Fruit fly (Drosophila melanogaster): Measurements from ENCODE around the gene CG5359.

The CG5359 gene

DNA sequence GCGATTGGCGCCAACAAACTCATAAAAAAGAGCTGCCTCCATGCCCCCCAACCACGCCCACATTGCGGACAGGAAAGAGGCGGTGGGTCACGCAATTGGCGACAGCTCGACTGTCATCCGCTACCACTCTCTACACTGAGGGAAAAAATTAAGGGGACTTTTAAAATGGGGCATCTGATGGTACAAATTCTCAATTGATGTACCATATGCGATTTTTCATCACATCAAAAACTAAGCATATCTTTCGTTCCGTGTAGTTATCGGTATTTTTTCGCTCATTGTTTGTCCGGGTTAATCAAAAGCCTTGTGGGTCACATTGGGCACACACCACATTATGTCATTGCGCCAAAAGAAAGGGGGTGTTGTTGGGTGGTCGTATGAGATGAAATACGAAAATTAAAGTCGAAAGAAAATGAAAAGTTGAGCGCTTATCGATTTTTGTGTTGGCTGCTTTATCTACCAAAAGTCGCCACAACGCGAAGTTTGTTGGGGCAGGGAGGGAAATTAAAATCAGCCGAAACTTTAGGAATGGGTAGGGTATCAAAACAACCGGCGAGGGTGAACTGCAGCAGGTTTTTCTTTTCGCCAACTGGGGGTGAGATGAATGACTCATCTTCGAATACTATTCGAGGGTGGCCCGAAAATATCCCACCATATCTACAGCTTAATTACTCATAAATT is 23.1 kb upstream of the CG5359 start:
- TF ChIP-seq noc (tag; optimal IDR thresholded peaks at IDR 0.05) = no peak

DNA sequence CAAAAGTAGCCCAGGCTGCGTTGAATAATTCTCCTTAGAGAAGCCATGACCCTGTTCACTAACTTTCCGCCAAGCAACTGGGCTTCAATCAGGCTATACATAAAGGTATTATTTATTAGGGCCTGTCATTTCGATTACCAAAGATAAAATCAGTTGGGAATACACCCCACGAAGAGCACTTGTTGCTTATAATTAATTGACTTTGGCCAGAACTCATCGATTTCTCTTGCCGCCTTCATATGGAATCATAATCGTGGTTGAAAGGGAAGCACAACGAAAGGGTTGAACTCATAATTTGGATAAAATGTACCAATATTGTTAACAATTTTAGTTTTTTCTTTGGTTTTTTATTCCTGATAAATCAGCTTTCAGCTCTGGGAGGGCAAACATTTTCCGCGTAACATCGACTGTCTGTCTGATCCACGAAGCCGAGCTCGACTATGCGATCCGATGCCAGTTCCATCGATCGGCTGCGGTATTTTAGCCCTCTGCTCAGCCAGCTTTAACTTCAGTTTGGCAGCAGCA is 4.3 kb downstream of the CG5359 start, which contains the start of the genes Gr85a and Spn85F:
Gr85a (minus strand) TSS at position 101 of the 525 bp plus-strand sequence.
Spn85F (plus strand) TSS at position 475 of the 525 bp plus-strand sequence.
- TF ChIP-seq noc (tag; optimal IDR thresholded peaks at IDR 0.05) = no peak

DNA sequence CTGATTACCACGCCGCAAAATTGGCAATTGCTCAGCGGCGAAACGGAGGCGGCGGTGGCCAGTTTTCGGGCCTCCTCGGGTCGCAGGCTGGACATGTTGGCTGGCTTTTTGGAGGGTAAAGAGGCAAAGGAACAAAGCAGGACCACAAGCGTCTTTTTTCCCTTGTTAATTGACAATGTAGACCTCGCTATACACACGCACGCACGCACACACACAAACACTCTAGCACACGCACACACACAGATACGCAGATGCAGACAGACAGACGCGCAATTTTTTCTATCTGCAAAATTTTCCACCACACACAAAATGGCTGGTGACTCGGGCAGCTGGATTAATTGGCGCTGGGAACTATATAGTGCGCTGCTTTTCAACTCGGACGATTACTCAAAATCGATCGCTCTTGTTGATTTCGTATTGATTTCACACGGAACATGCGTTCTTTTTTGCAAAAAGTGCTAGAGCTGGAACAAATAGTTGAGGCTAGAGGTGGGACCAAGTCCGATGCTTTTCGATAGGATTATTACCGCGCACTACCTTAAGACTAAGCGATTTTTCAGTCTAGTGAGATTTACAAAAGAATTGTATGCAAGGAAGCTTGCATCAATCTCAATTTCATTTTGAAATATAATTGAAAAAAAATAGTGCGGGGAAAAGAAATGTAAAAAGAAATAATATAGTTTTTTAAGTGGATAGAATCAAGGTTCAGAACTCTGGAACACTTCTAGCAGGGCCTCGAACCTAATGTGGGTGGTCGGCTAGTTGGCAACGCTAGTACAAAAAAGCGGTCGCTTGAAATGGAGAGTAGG is 15.3 kb downstream of the CG5359 start, which contains the start of gene Art4:
Art4 (minus strand) TSS at position 476 of the 809 bp plus-strand sequence.
- TF ChIP-seq noc (tag; optimal IDR thresholded peaks at IDR 0.05) = no peak

DNA sequence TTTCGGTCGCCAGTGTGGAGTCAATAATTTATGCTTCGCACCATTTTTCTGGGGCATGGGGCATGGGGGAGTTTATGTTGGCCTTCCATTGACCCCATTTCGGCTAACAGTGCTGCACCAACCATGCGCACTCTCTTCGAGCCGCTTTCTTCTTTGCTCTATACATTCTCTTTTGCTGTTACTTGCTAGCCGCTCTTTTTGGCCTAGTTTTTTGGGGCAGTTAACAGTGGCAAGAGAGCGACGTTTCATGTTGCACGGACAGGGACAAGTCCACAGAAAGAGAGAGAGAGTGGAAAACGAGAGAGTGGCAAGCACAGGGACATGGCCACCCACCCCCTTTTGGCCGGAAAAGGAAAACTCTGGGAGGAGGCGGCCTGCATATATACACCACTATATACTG is 22.1 kb downstream of the CG5359 start:
- TF ChIP-seq noc (tag; optimal IDR thresholded peaks at IDR 0.05) = no peak

DNA sequence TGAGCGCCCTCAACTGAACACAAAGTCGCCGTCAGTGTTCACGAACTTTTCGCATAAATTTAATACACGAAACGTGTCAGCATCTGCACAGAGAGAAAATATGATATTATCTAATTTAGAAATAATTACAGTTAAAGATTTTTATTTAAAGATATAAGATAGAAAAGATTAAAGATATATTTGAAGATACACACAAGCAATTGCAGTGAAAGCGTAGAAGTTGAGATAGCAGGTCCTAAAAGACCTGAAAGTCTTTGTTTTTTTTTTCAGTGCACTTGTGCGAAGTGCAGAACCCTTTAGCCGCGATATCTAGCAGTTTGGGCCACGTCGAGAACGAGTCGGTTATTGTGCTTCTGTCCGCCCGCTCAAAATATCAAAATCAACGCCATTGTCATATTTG is 23.6 kb downstream of the CG5359 start:
- no peak for TF ChIP-seq noc (tag; optimal IDR thresholded peaks at IDR 0.05)

DNA sequence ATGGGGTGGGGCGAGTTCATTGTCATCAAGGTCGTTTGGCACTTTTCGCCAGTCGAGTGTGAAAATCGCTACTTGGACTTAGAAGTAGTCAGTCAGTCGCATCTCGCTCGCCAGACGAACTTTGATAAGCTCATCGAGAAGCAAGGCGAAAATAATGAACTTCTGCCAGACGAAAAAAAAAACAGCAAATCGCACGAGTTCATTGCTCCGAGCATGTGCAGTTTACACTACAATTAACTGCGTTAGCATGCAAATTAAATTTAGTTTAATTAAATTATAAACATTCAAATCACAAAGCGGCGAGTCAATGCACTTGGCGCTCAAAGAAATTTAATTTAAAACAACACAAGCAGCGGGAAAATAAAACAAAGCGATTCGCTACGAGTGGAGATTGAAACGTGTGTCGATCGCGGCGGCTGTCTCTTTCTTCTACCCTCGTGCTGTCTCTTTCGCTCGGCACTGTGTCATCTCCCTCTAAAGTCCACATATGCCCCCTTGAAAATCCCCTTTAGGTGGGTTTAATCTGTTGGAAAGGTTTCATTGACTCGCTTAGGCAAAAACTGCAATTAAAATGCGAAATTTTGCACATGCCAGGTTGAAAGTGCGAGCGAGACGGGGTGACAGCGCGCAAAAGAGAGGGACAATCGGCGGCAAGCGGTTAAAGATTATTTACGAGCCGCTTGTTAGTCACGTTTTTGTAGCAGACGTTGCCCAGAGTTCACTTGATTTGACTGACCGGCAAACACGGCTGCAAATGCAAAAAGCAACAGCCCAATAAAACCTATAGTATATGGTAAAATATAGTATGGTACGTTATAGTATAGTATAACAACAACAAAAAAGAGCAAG is 32.0 kb downstream of the CG5359 start:
- TF ChIP-seq noc (tag; optimal IDR thresholded peaks at IDR 0.05) = no peak

DNA sequence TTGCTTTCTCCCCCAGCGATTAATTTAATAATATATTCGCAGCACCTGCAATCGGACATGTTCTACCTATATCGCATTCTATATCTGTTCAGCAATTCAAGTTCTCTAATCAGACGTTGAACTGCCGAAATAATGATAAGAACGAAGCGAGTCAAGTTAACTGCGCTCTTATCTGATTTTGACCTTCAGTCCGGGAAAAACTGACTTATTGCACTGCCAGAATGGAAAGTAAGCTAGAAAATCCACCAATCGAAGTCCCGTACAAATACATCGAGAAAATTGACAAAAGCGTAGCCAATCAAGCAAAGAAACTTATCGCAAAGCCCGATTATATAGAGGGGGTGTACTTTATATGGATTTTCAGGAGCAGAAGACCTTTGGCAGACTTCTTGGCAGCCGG is 32.8 kb downstream of the CG5359 start:
- TF ChIP-seq noc (tag; optimal IDR thresholded peaks at IDR 0.05) = no peak

DNA sequence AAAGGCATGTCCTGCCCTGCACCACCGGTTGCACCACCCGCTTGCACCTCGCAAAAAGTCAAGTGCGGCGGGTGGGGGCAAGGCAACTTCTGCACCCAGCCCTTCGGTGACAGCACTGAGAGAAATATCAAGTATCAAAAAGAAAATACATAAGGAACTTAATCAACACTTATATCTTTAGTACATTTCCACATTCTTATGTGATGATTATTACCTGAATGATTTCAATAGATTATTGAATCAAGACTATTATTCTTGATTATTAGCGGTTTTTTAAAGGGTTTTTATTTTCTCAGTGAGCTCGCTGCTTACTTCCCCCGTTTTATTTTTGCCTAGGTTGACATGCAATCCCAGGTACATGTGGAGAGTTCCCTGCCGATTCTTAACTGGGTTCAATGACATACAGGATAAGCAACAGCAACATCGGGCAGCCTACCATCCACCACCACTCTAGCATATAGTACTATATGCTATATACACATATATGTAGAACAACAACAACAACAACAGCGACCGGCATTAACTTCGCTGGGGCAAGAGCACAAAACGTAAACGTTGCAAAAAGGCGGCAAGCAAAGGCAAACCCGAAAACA is 34.9 kb downstream of the CG5359 start:
- TF ChIP-seq noc (tag; optimal IDR thresholded peaks at IDR 0.05) = no peak

DNA sequence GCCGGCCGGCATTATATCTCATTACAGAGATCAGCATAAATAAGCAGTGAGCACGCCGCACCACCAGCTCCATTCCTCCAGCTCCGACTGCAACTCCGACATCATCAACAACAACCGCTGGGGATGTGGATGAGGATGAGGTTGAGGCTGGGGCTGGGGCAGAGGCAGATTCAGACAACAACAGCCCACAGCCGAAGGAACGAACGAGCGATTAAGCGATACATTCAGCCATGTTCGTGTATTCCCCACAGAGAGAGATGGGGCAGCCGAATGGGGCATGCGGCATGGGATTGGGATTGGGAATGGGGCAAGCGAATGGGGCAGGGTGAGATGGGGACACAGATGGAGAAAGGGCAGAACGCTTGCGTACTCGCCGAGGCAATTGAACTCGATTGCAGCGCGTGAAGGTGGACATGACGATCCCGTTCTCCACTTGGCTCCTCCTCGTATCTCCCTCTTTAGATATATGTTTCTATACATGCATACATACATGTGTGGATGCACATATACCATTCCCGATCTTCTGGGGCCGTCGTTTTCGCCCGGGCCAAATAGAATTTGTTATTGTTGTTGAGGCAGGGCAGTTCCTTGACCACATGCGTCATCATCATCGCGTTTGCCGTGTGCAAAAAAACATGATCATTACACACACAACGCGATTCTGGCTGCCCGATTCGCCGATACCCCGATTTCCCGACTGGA is 36.3 kb downstream of the CG5359 start:
- no peak for TF ChIP-seq noc (tag; optimal IDR thresholded peaks at IDR 0.05)

DNA sequence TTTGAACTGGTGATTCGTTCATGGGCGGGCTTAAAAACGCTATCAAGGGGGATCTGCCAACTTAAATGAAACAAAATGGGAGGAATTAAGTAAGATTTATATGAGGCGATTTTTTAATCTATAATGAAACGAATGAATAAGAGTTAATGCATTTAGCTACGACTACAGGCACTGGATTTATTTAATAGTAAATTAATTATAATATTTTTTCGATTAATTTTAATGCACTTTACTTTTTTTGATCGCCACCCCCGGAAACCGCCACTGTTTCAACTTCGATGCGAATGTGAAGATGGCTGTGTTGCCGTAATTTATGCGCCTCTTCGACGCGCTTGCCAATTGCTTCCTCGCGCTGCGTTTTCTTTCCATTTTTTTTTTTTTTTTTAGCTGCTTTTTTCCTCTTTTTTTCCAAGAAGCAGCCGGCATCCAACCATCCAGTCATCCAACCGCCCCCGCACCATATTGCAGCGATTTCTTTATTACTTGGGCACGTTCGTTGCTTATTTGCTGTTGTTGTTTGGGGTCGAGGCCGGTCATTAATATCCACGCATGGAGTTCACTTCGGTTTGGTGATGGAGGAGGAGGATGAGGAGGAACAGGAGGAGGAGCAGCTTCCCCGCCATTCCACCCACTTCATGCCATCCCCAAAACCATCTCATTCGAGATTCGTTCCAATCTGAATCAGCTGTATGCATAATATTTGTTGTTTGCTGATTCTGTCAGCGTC is 37.7 kb downstream of the CG5359 start:
- no peak for TF ChIP-seq noc (tag; optimal IDR thresholded peaks at IDR 0.05)

DNA sequence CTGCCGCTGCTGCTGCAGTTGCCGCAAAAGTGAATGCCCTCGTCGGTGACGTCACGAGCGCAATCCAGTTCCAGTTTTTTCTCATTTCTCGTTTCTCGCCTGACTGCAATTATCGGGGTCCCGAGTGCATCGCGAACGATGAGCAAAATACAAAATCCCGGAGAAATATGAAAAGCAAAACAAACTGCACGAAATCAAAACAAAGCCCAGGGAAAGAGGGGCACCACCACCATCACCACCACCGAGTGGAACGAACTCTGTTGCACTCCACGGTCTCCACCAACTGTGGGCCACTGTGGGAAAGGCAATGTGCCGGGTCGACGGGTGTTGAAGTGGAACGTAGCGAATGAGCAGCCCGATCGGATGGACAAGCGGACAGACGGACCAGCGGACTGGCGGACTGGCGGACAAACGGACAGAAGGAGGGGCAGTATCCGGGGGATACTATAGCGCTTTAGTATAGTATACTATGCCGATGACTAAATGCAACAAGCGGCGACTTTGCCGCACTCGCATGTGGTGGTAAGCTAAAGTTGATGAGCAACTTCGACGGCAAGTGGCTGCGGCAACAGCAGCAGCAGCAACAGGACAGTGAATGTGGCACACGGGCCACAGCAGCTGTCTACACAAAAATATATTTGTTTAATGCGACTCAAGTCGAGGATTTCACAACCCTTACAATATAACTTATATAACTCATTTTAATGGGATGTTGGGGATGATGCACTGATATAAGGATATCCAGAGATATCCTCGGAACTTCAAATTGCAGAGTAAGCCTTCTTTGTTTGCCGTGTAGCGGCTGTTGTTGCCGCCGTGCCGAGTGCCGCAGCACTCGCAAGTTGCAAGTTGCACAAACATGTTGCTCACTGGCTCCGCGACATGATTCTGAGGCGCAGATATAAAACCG is 39.7 kb downstream of the CG5359 start:
- TF ChIP-seq noc (tag; optimal IDR thresholded peaks at IDR 0.05) = no peak

DNA sequence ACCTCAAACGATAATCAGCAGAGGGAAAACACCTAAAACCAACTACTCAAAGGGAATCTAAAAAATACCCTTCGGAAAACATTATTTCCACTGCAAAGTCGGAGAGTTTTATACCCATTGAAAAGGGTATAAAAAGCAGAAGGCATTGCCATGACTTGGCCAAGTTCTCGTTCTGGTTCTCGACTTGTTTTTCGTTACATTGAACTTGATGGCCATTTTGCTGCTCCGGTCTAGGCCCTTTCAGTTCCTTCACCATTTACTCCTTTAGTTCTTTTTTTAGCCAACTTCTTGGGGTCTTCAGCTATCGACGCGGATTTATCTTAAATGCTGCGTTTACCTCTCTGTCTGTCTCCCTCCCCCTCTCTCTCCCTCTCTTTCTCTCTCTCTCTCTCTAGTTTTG is 41.2 kb downstream of the CG5359 start:
- no peak for TF ChIP-seq noc (tag; optimal IDR thresholded peaks at IDR 0.05)

DNA sequence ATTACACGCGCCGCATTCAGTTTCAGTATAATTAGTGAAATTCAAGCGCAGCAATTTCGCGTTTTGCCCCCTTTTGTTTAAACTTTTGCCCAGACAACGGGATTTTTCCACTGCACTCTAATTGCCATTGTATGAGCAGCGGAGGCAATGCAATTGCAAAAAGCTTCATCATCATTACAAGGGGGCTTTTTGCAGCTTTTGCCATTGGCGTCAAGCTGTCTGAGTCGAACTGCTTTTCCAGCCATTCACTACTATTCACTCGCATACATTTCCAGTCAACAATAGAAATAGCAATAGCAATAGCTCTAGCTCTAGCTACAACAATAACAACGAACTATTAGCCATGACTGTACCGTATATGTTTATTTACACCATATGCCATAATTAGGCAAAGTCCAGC is 43.9 kb downstream of the CG5359 start:
- no peak for TF ChIP-seq noc (tag; optimal IDR thresholded peaks at IDR 0.05)
